Worm (Caenorhabditis elegans): ENCODE data around the gene Y51H4A.937.

The Y51H4A.937 gene

DNA sequence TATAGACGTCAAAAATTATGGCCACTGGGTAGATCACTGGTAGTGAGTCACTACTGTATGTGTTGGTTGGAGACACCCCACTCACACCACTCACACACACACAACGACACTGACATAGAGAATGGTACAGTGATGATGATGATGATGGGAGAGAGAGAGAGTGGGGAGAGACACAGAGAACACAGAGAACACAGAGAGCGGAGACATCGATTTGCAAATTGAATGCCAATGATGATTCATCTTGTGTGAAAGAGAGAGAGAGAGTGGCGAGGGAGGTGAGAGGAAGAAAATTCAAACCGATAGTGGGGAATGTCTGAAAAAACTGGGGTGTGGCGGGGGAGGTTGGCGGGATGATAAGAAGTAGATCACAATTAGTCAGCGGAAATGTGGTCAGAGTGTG, 38.5 kb upstream of the Y51H4A.937 start (continued):
- TF ChIP-seq hlh-30 (tag; optimal IDR thresholded peaks at IDR 0.05; ENCODE audit: insufficient read depth), result no peak
- TF ChIP-seq unc-86 (tag; optimal IDR thresholded peaks at IDR 0.05), result no peak
- TF ChIP-seq nfya-1 (tag; optimal IDR thresholded peaks at IDR 0.05), result peak; percentile 62

- TF ChIP-seq ceh-34 (tag; optimal IDR thresholded peaks at IDR 0.05) (peak; percentile 46), dmd-4 (tag; optimal IDR thresholded peaks at IDR 0.05; ENCODE audit: borderline replicate concordance) (no peak), lin-11 (tag; optimal IDR thresholded peaks at IDR 0.05) (no peak), dve-1 (tag; optimal IDR thresholded peaks at IDR 0.05) (peak; percentile 76), hlh-8 (tag; optimal IDR thresholded peaks at IDR 0.05) (peak; percentile 50), ceh-22 (tag; optimal IDR thresholded peaks at IDR 0.05) (no peak), tbx-7 (tag; optimal IDR thresholded peaks at IDR 0.05) (peak; percentile 5), ceh-19 (GFP tag; optimal IDR thresholded peaks at IDR 0.05) (peak; percentile 8), unc-42 (tag; optimal IDR thresholded peaks at IDR 0.05) (peak; percentile 57), nfya-1 (tag; optimal IDR thresholded peaks at IDR 0.05) (peak; percentile 81), hlh-30 (tag; optimal IDR thresholded peaks at IDR 0.05; ENCODE audit: insufficient read depth) (peak; percentile 35), eyg-1 (tag; optimal IDR thresholded peaks at IDR 0.05) (no peak), ceh-45 (GFP tag; IDR thresholded peaks at IDR 0.05) (no peak), ceh-18 (tag; optimal IDR thresholded peaks at IDR 0.05) (peak; percentile 72), gmeb-2 (tag; optimal IDR thresholded peaks at IDR 0.05) (peak; percentile 30), che-1 (tag; optimal IDR thresholded peaks at IDR 0.05) (peak; percentile 22), tbx-2 (tag; optimal IDR thresholded peaks at IDR 0.05) (peak; percentile 75), odd-2 (tag; optimal IDR thresholded peaks at IDR 0.05) (no peak), ref-2 (tag; optimal IDR thresholded peaks at IDR 0.05) (peak; percentile 78), unc-3 (GFP tag; conservative IDR thresholded peaks at IDR 0.05) (no peak), unc-3 (tag; optimal IDR thresholded peaks at IDR 0.05) (peak; percentile 26), unc-55 (GFP tag; optimal IDR thresholded peaks at IDR 0.05) (peak; percentile 43), ets-4 (tag; optimal IDR thresholded peaks at IDR 0.05) (no peak), ceh-2 (tag; optimal IDR thresholded peaks at IDR 0.05) (peak; percentile 12), Y22D7AL.16 (tag; optimal IDR thresholded peaks at IDR 0.05) (peak; percentile 11), sox-2 (GFP tag; IDR thresholded peaks at IDR 0.05) (no peak), C38D4.7 (GFP tag; optimal IDR thresholded peaks at IDR 0.05) (peak; percentile 29), mec-3 (tag; optimal IDR thresholded peaks at IDR 0.05; ENCODE audit: borderline replicate concordance) (no peak), ceh-31 (tag; optimal IDR thresholded peaks at IDR 0.05) (peak; percentile 60), pros-1 (tag; optimal IDR thresholded peaks at IDR 0.05) (peak; percentile 42), madf-2 (tag; optimal IDR thresholded peaks at IDR 0.05) (peak; percentile 48), elt-4 (tag; optimal IDR thresholded peaks at IDR 0.05) (no peak), K09A11.1 (tag; optimal IDR thresholded peaks at IDR 0.05; ENCODE audit: insufficient read depth) (peak; percentile 9), ceh-30 (tag; optimal IDR thresholded peaks at IDR 0.05) (no peak), rnt-1 (tag; optimal IDR thresholded peaks at IDR 0.05) (peak; percentile 3), T23F11.4 (GFP tag; optimal IDR thresholded peaks at IDR 0.05) (peak; percentile 61), ceh-9 (tag; optimal IDR thresholded peaks at IDR 0.05) (no peak), elt-2 (tag; optimal IDR thresholded peaks at IDR 0.05) (peak; percentile 49)
Measured at ce11 chrIV:16491411-16492036, 37.0 kb upstream of the Y51H4A.937 start.

DNA sequence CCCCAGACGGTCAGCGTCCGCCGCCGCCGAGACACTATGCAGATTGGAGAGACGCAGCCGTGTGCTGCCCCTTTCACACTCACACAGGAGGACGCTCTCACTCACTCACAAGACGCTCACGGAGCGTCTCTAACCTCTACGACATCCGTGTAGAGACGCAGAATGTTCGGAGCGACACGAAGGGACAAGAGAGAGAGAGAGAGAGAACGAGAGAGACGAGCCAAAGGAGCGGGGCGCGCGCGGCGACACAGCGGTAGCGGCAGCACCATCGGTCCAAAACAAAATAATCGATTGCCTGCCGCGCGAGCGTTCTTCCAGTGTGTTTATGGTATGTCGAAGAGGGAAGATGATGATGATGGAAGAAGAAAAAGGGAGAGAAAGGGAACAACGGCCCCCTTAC, 36.1 kb upstream of the Y51H4A.937 start:
- TF ChIP-seq ceh-18 (tag; optimal IDR thresholded peaks at IDR 0.05), result peak; percentile 77
- TF ChIP-seq npax-4 (tag; optimal IDR thresholded peaks at IDR 0.05), result no peak
- no peak for TF ChIP-seq elt-4 (tag; optimal IDR thresholded peaks at IDR 0.05)
- peak; percentile 17 for TF ChIP-seq pqm-1 (tag; optimal IDR thresholded peaks at IDR 0.05)
- peak; percentile 90 for TF ChIP-seq ref-2 (tag; optimal IDR thresholded peaks at IDR 0.05)
- TF ChIP-seq che-1 (tag; optimal IDR thresholded peaks at IDR 0.05), result no peak
- no peak for TF ChIP-seq unc-86 (tag; optimal IDR thresholded peaks at IDR 0.05)
- TF ChIP-seq unc-42 (tag; optimal IDR thresholded peaks at IDR 0.05), result peak; percentile 39
- TF ChIP-seq T23F11.4 (GFP tag; optimal IDR thresholded peaks at IDR 0.05), result peak; percentile 6
- TF ChIP-seq ceh-30 (tag; optimal IDR thresholded peaks at IDR 0.05), result peak; percentile 41
- no peak for TF ChIP-seq elt-2 (tag; optimal IDR thresholded peaks at IDR 0.05)
- peak; percentile 96 for TF ChIP-seq pros-1 (tag; optimal IDR thresholded peaks at IDR 0.05)
- TF ChIP-seq unc-3 (GFP tag; conservative IDR thresholded peaks at IDR 0.05), result no peak
- no peak for TF ChIP-seq unc-3 (tag; optimal IDR thresholded peaks at IDR 0.05)
- TF ChIP-seq hlh-30 (tag; optimal IDR thresholded peaks at IDR 0.05; ENCODE audit: insufficient read depth), result peak; percentile 80
- peak; percentile 19 for TF ChIP-seq fax-1 (tag; optimal IDR thresholded peaks at IDR 0.05)
- TF ChIP-seq zip-5 (tag; optimal IDR thresholded peaks at IDR 0.05), result no peak
- no peak for TF ChIP-seq nhr-232 (tag; optimal IDR thresholded peaks at IDR 0.05)
- no peak for TF ChIP-seq hlh-6 (tag; optimal IDR thresholded peaks at IDR 0.05)
- TF ChIP-seq F13H6.1 (tag; optimal IDR thresholded peaks at IDR 0.05), result peak; percentile 62
- peak; percentile 86 for TF ChIP-seq unc-55 (GFP tag; optimal IDR thresholded peaks at IDR 0.05)
- TF ChIP-seq ahr-1 (tag; optimal IDR thresholded peaks at IDR 0.05), result no peak
- peak; percentile 88 for TF ChIP-seq rnt-1 (tag; optimal IDR thresholded peaks at IDR 0.05)
- TF ChIP-seq sdc-2 (tag; optimal IDR thresholded peaks at IDR 0.05), result peak; percentile 60
